Worm (Caenorhabditis elegans): ENCODE data around the gene F54B11.5.

F54B11.5 gene

ce11 chrX:13561954-13562353, 33.9 kb downstream of the F54B11.5 start:
- no peak for TF ChIP-seq hlh-13 (GFP tag; optimal IDR thresholded peaks at IDR 0.05)
- peak; percentile 16 for TF ChIP-seq ceh-18 (tag; optimal IDR thresholded peaks at IDR 0.05)
- no peak for TF ChIP-seq ceh-45 (GFP tag; IDR thresholded peaks at IDR 0.05)

DNA sequence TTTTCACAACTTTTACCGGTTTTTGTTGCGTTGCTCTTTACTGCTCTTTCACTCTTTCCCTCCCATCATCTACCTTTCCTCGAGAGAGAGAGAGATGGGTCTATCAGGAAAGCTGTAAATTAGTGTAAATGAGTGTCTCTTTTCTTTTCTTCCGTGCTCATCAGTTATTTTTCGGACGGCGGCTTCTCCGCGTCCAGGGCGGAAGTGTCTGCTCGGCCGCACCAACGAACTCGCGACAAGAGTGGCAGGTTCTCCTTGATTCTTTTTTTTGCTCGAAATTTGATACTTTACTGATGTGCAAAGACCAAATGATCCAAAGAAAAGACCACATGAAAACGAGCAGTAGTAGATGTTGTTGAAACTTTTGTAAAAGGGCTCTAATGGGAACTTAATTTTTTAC, 37.2 kb downstream of the F54B11.5 start:
- TF ChIP-seq ceh-18 (tag; optimal IDR thresholded peaks at IDR 0.05) = peak; percentile 1
- peak; percentile 41 for TF ChIP-seq ceh-34 (tag; optimal IDR thresholded peaks at IDR 0.05)
- no peak for TF ChIP-seq hlh-15 (tag; optimal IDR thresholded peaks at IDR 0.05)

DNA sequence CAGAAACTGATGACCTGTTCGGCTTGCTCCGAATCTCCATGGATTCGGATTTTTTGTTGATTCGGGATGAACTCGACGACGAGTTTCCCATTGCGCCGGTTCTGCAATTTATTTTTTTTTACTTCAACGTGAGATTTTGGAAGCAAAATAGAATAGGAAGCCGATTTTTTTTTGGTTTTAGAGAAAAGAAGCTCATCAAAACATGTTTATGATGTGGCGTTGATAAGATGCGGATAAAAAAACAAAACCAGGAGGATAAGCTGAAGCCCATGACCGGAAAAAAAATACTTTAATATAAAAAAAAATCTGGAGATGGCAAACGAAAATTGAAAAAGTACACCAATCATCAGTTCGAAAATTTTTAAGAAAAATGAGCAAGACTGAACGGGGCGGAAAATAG, 39.8 kb downstream of the F54B11.5 start, which contains the start of gene glb-20:
glb-20 (minus strand) TSS at position 101 of the 400 bp plus-strand sequence.
- TF ChIP-seq ceh-34 (tag; optimal IDR thresholded peaks at IDR 0.05) (no peak), sox-4 (tag; optimal IDR thresholded peaks at IDR 0.05) (no peak), ceh-2 (tag; optimal IDR thresholded peaks at IDR 0.05) (no peak), K09A11.1 (tag; optimal IDR thresholded peaks at IDR 0.05; ENCODE audit: insufficient read depth) (no peak), eyg-1 (tag; optimal IDR thresholded peaks at IDR 0.05) (no peak)

ce11 chrX:13555098-13555497, 40.8 kb downstream of the F54B11.5 start:
- no peak for TF ChIP-seq Y22D7AL.16 (tag; optimal IDR thresholded peaks at IDR 0.05)
- peak; percentile 32 for TF ChIP-seq ceh-18 (tag; optimal IDR thresholded peaks at IDR 0.05)
- no peak for TF ChIP-seq syd-9 (tag; optimal IDR thresholded peaks at IDR 0.05)
- peak; percentile 53 for TF ChIP-seq unc-55 (GFP tag; optimal IDR thresholded peaks at IDR 0.05)
- no peak for TF ChIP-seq pha-2 (tag; optimal IDR thresholded peaks at IDR 0.05)

- TF ChIP-seq sox-4 (tag; optimal IDR thresholded peaks at IDR 0.05) (no peak), fkh-10 (GFP tag; optimal IDR thresholded peaks at IDR 0.05) (no peak)
Measured at ce11 chrX:13550890-13551289, 45.0 kb downstream of the F54B11.5 start, which contains the start of gene odr-1. Gene odr-1, minus strand, starts transcription at chrX:13550990.

- no peak for TF ChIP-seq ceh-19 (GFP tag; optimal IDR thresholded peaks at IDR 0.05)
- TF ChIP-seq ztf-16 (tag; optimal IDR thresholded peaks at IDR 0.05) = no peak
- no peak for TF ChIP-seq sox-2 (GFP tag; IDR thresholded peaks at IDR 0.05)
- TF ChIP-seq unc-86 (tag; optimal IDR thresholded peaks at IDR 0.05) = no peak
- TF ChIP-seq ceh-34 (tag; optimal IDR thresholded peaks at IDR 0.05) = no peak
- TF ChIP-seq ceh-2 (tag; optimal IDR thresholded peaks at IDR 0.05) = no peak
- no peak for TF ChIP-seq pag-3 (tag; optimal IDR thresholded peaks at IDR 0.05; ENCODE audit: borderline replicate concordance)
- no peak for TF ChIP-seq lin-11 (tag; optimal IDR thresholded peaks at IDR 0.05)
- TF ChIP-seq ceh-14 (tag; optimal IDR thresholded peaks at IDR 0.05) = no peak
- TF ChIP-seq unc-3 (GFP tag; conservative IDR thresholded peaks at IDR 0.05) = no peak
- no peak for TF ChIP-seq unc-3 (tag; optimal IDR thresholded peaks at IDR 0.05)
- TF ChIP-seq ceh-45 (GFP tag; IDR thresholded peaks at IDR 0.05) = no peak
- TF ChIP-seq ceh-18 (tag; optimal IDR thresholded peaks at IDR 0.05) = no peak
- no peak for TF ChIP-seq ceh-24 (tag; optimal IDR thresholded peaks at IDR 0.05)
- TF ChIP-seq dmd-4 (tag; optimal IDR thresholded peaks at IDR 0.05; ENCODE audit: borderline replicate concordance) = no peak
- no peak for TF ChIP-seq K09A11.1 (tag; optimal IDR thresholded peaks at IDR 0.05; ENCODE audit: insufficient read depth)
Measured at ce11 chrX:13544544-13545021, 51.3 kb downstream of the F54B11.5 start.
